Worm (Caenorhabditis elegans) whole organism, L1 larva: ENCODE data around the gene F53B7.7.

ENCODE experiments used
- C04F5.9 ChIP-seq: sonication (generic microtip); optimal IDR thresholded peaks from 2 replicates; lab custom pipeline; 2016; ENCODE audit warnings: missing genetic modification characterization, missing compliant biosample characterization
- C16A3.4 ChIP-seq: fragments of 150-350 bp; optimal IDR thresholded peaks from 2 replicates; lab custom pipeline; 2014; ENCODE audit warnings: missing biosample characterization, missing genetic modification characterization
- F16B12.6 ChIP-seq: fragments of 150-350 bp; optimal IDR thresholded peaks from 2 replicates; lab custom pipeline; 2014; ENCODE audit warnings: missing biosample characterization, missing genetic modification characterization
- Y116A8C.19 ChIP-seq: sonication (generic microtip); optimal IDR thresholded peaks from 2 replicates; lab custom pipeline; 2016; ENCODE audit warnings: missing compliant biosample characterization, missing genetic modification characterization, borderline replicate concordance
- alr-1 ChIP-seq: fragments of 200-800 bp; sonication (Bioruptor generic); optimal IDR thresholded peaks from 2 replicates; lab custom pipeline; 2018; ENCODE audit warnings: borderline replicate concordance, mild to moderate bottlenecking, missing genetic modification characterization, missing compliant biosample characterization
- aly-2 ChIP-seq: fragments of 150-350 bp; optimal IDR thresholded peaks from 2 replicates; lab custom pipeline; 2014; ENCODE audit warnings: missing biosample characterization, missing genetic modification characterization
- ama-1 ChIP-seq: fragments of 150-350 bp; optimal IDR thresholded peaks from 2 replicates; lab custom pipeline; 2014
- blmp-1 ChIP-seq: fragments of 150-350 bp; optimal IDR thresholded peaks from 2 replicates; lab custom pipeline; 2014; ENCODE audit warnings: missing biosample characterization, missing genetic modification characterization
- ceh-63 ChIP-seq: fragments of 200-800 bp; sonication (Bioruptor generic); optimal IDR thresholded peaks from 2 replicates; lab custom pipeline; 2018; ENCODE audit warnings: mild to moderate bottlenecking, missing genetic modification characterization, missing compliant biosample characterization
- ceh-82 ChIP-seq, 3 experiments: fragments of 150-350 bp in 1 of 3; sonication (generic microtip) in 2 of 3; optimal IDR thresholded peaks; 2 replicates each; lab custom pipeline; 2014 to 2017; ENCODE audit warnings: missing biosample characterization in 3 of 3, missing genetic modification characterization in 3 of 3
- ceh-88 ChIP-seq: fragments of 200-800 bp; sonication (Bioruptor generic); IDR thresholded peaks from 2 replicates; pipeline ENCODE4 v1.3.6; 2022; ENCODE audit warnings: missing genetic modification characterization, missing compliant biosample characterization
- ceh-90 ChIP-seq: sonication (generic microtip); optimal IDR thresholded peaks from 2 replicates; lab custom pipeline; 2016; ENCODE audit warnings: missing genetic modification characterization, missing compliant biosample characterization
- dpl-1 ChIP-seq, 3 experiments: fragments of 150-350 bp in 2 of 3; sonication (generic microtip) in 1 of 3; optimal IDR thresholded peaks; 2 replicates each; lab custom pipeline; 2014 to 2017; ENCODE audit warnings: missing biosample characterization in 3 of 3, missing genetic modification characterization in 3 of 3, missing genetic modification reagents in 3 of 3
- dsc-1 ChIP-seq: sonication (generic microtip); optimal IDR thresholded peaks from 2 replicates; lab custom pipeline; 2016; ENCODE audit warnings: mild to moderate bottlenecking, missing genetic modification characterization, missing compliant biosample characterization
- efl-3 ChIP-seq: fragments of 200-800 bp; sonication (Bioruptor generic); optimal IDR thresholded peaks from 2 replicates; lab custom pipeline; 2018; ENCODE audit warnings: mild to moderate bottlenecking, missing genetic modification characterization, missing compliant biosample characterization
- egl-13 ChIP-seq: sonication (generic microtip); optimal IDR thresholded peaks from 2 replicates; lab custom pipeline; 2016; ENCODE audit warnings: missing genotype, missing genetic modification reagents, missing genetic modification characterization, missing compliant biosample characterization
- elt-2 ChIP-seq: sonication (generic microtip); optimal IDR thresholded peaks from 2 replicates; lab custom pipeline; 2016; ENCODE audit warnings: missing genetic modification characterization, mild to moderate bottlenecking, inconsistent platforms, missing compliant biosample characterization, missing genetic modification reagents
- elt-3 ChIP-seq, 6 experiments: fragments of 150-350 bp in 1 of 6; sonication (generic microtip); optimal IDR thresholded peaks; 2 replicates each; lab custom pipeline; 2017 to 2018; ENCODE audit warnings: missing biosample characterization in 6 of 6, missing genetic modification characterization in 6 of 6, inconsistent platforms in 1 of 6
- ets-5 ChIP-seq: fragments of 200-800 bp; sonication (Bioruptor generic); IDR thresholded peaks from 2 replicates; pipeline ENCODE4 v1.3.6; 2022; ENCODE audit warnings: missing genetic modification characterization, missing compliant biosample characterization
- fkh-4 ChIP-seq: sonication (generic microtip); optimal IDR thresholded peaks from 2 replicates; lab custom pipeline; 2016; ENCODE audit warnings: missing compliant biosample characterization, missing genetic modification characterization, borderline replicate concordance
- fkh-8 ChIP-seq: sonication (generic microtip); optimal IDR thresholded peaks from 2 replicates; lab custom pipeline; 2016; ENCODE audit warnings: mild to moderate bottlenecking, missing genetic modification characterization, missing compliant biosample characterization
- fos-1 ChIP-seq: fragments of 150-350 bp; optimal IDR thresholded peaks from 2 replicates; lab custom pipeline; 2014; ENCODE audit warnings: missing biosample characterization, missing genetic modification characterization
- jun-1 ChIP-seq: fragments of 150-350 bp; optimal IDR thresholded peaks from 2 replicates; lab custom pipeline; 2014; ENCODE audit warnings: missing biosample characterization, missing genetic modification reagents, missing genetic modification characterization
- lin-14 ChIP-seq: fragments of 200-800 bp; sonication (Bioruptor generic); optimal IDR thresholded peaks from 2 replicates; lab custom pipeline; 2018; ENCODE audit warnings: mild to moderate bottlenecking, missing genetic modification characterization, moderate library complexity, missing compliant biosample characterization
- lin-15B ChIP-seq: fragments of 150-350 bp; sonication (generic microtip); optimal IDR thresholded peaks from 3 replicates; lab custom pipeline; 2014; ENCODE audit warnings: missing biosample characterization, missing genetic modification characterization
- lin-35 ChIP-seq, 2 experiments: fragments of 150-350 bp; optimal IDR thresholded peaks; 2 replicates each; lab custom pipeline; 2014; ENCODE audit warnings: missing biosample characterization in 2 of 2, missing genetic modification characterization in 2 of 2, missing genetic modification reagents in 2 of 2
- lir-3 ChIP-seq: sonication (generic microtip); optimal IDR thresholded peaks from 2 replicates; lab custom pipeline; 2016; ENCODE audit warnings: mild to moderate bottlenecking, missing genetic modification characterization, moderate library complexity, missing compliant biosample characterization; ENCODE audit not compliant: poor library complexity
- lsy-2 ChIP-seq, 2 experiments: fragments of 150-350 bp; optimal IDR thresholded peaks; 2 replicates each; lab custom pipeline; 2014; ENCODE audit warnings: missing biosample characterization in 2 of 2, missing genetic modification characterization in 2 of 2
- mab-9 ChIP-seq: fragments of 200-800 bp; sonication (Bioruptor generic); IDR thresholded peaks from 2 replicates; pipeline ENCODE4 v1.3.6; 2022; ENCODE audit warnings: missing genetic modification reagents, missing genetic modification characterization, missing compliant biosample characterization
- mdl-1 ChIP-seq, 2 experiments: fragments of 150-350 bp; optimal IDR thresholded peaks; 2 replicates each; lab custom pipeline; 2014 to 2017; ENCODE audit warnings: missing biosample characterization in 2 of 2, missing genetic modification characterization in 2 of 2, inconsistent platforms in 1 of 2
- mef-2 ChIP-seq: fragments of 150-350 bp; optimal IDR thresholded peaks from 2 replicates; lab custom pipeline; 2014; ENCODE audit warnings: missing biosample characterization, missing genetic modification characterization
- mep-1 ChIP-seq: fragments of 150-350 bp; optimal IDR thresholded peaks from 2 replicates; lab custom pipeline; 2014; ENCODE audit warnings: missing biosample characterization, missing genetic modification characterization
- nhr-11 ChIP-seq: fragments of 150-350 bp; optimal IDR thresholded peaks from 2 replicates; lab custom pipeline; 2014; ENCODE audit warnings: missing biosample characterization, missing genetic modification characterization
- nhr-12 ChIP-seq: sonication (generic microtip); optimal IDR thresholded peaks from 2 replicates; lab custom pipeline; 2017; ENCODE audit warnings: missing biosample characterization, missing genetic modification characterization
- nhr-19 ChIP-seq: fragments of 200-800 bp; sonication (Bioruptor generic); conservative IDR thresholded peaks from 2 replicates; pipeline ENCODE4 v1.3.6; 2022; ENCODE audit warnings: missing genetic modification characterization, missing compliant biosample characterization
- nhr-20 ChIP-seq: sonication (generic microtip); optimal IDR thresholded peaks from 2 replicates; lab custom pipeline; 2016; ENCODE audit warnings: mild to moderate bottlenecking, missing genetic modification characterization, missing compliant biosample characterization
- nhr-237 ChIP-seq: fragments of 150-350 bp; optimal IDR thresholded peaks from 2 replicates; lab custom pipeline; 2014; ENCODE audit warnings: missing biosample characterization, missing genetic modification characterization
- nhr-28 ChIP-seq: fragments of 150-350 bp; optimal IDR thresholded peaks from 2 replicates; lab custom pipeline; 2014; ENCODE audit warnings: missing biosample characterization, missing genetic modification characterization
- nhr-71 ChIP-seq: sonication (generic microtip); optimal IDR thresholded peaks from 2 replicates; lab custom pipeline; 2016; ENCODE audit warnings: mild to moderate bottlenecking, missing genetic modification characterization, moderate library complexity, missing compliant biosample characterization
- nhr-76 ChIP-seq: sonication (generic microtip); optimal IDR thresholded peaks from 2 replicates; lab custom pipeline; 2017; ENCODE audit warnings: missing biosample characterization, missing genetic modification characterization
- pax-3 ChIP-seq: fragments of 200-800 bp; sonication (Bioruptor generic); optimal IDR thresholded peaks from 2 replicates; lab custom pipeline; 2018; ENCODE audit warnings: mild to moderate bottlenecking, missing genetic modification characterization, moderate library complexity, missing compliant biosample characterization
- skn-1 ChIP-seq: fragments of 150-350 bp; optimal IDR thresholded peaks from 2 replicates; lab custom pipeline; 2014; ENCODE audit warnings: missing biosample characterization, missing genetic modification characterization
- snpc-4 ChIP-seq: fragments of 150-350 bp; optimal IDR thresholded peaks from 2 replicates; lab custom pipeline; 2014; ENCODE audit warnings: missing biosample characterization, missing genetic modification characterization
- sox-4 ChIP-seq: sonication (generic microtip); optimal IDR thresholded peaks from 2 replicates; lab custom pipeline; 2016; ENCODE audit warnings: missing genetic modification characterization, missing compliant biosample characterization
- sptf-1 ChIP-seq: fragments of 150-350 bp; optimal IDR thresholded peaks from 2 replicates; lab custom pipeline; 2014; ENCODE audit warnings: missing biosample characterization, missing genetic modification characterization
- swsn-7 ChIP-seq: sonication (generic microtip); optimal IDR thresholded peaks from 2 replicates; lab custom pipeline; 2016; ENCODE audit warnings: missing genetic modification characterization, missing compliant biosample characterization
- tbx-2 ChIP-seq: sonication (generic microtip); optimal IDR thresholded peaks from 2 replicates; lab custom pipeline; 2016; ENCODE audit warnings: missing genetic modification characterization, missing compliant biosample characterization
- unc-130 ChIP-seq: fragments of 150-350 bp; optimal IDR thresholded peaks from 2 replicates; lab custom pipeline; 2017; ENCODE audit warnings: missing biosample characterization, missing genetic modification characterization, inconsistent platforms
- xbp-1 ChIP-seq: sonication (generic microtip); optimal IDR thresholded peaks from 2 replicates; lab custom pipeline; 2016; ENCODE audit warnings: missing genetic modification characterization, missing compliant biosample characterization
- zag-1 ChIP-seq: fragments of 150-350 bp; optimal IDR thresholded peaks from 2 replicates; lab custom pipeline; 2014; ENCODE audit warnings: missing biosample characterization, missing genetic modification characterization
- zip-4 ChIP-seq: fragments of 200-800 bp; sonication (Bioruptor generic); optimal IDR thresholded peaks from 2 replicates; lab custom pipeline; 2018; ENCODE audit warnings: mild to moderate bottlenecking, missing genetic modification characterization, moderate library complexity, missing compliant biosample characterization

The F53B7.7 gene

ce11 chrV:10965501-10965900, 33.4 kb upstream of the F53B7.7 start, which contains the start of the genes ctf-4 and eef-1G (continued):
- TF ChIP-seq ceh-88 (GFP tag; lab: Robert Waterston, UW) (peak; percentile 85), fkh-4 (tag; lab: Kevin White, UChicago) (peak; percentile 67), mab-9 (GFP tag; lab: Robert Waterston, UW) (peak; percentile 86), snpc-4 (no peak), nhr-20 (peak; percentile 99), F16B12.6 (tag; lab: Kevin White, UChicago) (peak; percentile 68), blmp-1 (tag; lab: Kevin White, UChicago) (peak; percentile 92), alr-1 (tag; lab: Kevin White, UChicago) (no peak), nhr-71 (peak; percentile 98), elt-2 (tag; lab: Kevin White, UChicago) (peak; percentile 92), unc-130 (tag; lab: Kevin White, UChicago) (peak; percentile 99), dsc-1 (tag; lab: Kevin White, UChicago) (peak; percentile 95), nhr-28 (tag; lab: Kevin White, UChicago) (no peak), zip-4 (GFP tag; lab: Kevin White, UChicago) (peak; percentile 85), zag-1 (peak; percentile 46), fos-1 (tag; lab: Kevin White, UChicago) (peak; percentile 93), C16A3.4 (tag; lab: Kevin White, UChicago) (peak; percentile 98), elt-3 (tag; optimal IDR thresholded peaks at IDR 0.05; lab: Kevin White, UChicago) (peak in 4 of 6 experiments; percentile 30 to 96 (median 94)), aly-2 (tag; lab: Kevin White, UChicago) (peak; percentile 70), lin-15B (tag; lab: Kevin White, UChicago) (peak; percentile 92), ceh-82 (tag; optimal IDR thresholded peaks at IDR 0.05; lab: Kevin White, UChicago) (peak; percentile 88 to 98 (median 94)), jun-1 (tag; lab: Kevin White, UChicago) (peak; percentile 91), sptf-1 (tag; lab: Kevin White, UChicago) (no peak), tbx-2 (tag; lab: Kevin White, UChicago) (peak; percentile 97), fkh-8 (tag; lab: Kevin White, UChicago) (peak; percentile 97), Y116A8C.19 (tag; lab: Kevin White, UChicago) (no peak), ceh-90 (no peak), xbp-1 (tag; lab: Kevin White, UChicago) (peak; percentile 96), skn-1 (tag; lab: Kevin White, UChicago) (peak; percentile 96), efl-3 (GFP tag; lab: Kevin White, UChicago) (no peak), nhr-237 (tag; lab: Kevin White, UChicago) (peak; percentile 89), swsn-7 (tag; lab: Kevin White, UChicago) (peak; percentile 95), lir-3 (tag; lab: Kevin White, UChicago) (peak; percentile 81), mdl-1 (tag; optimal IDR thresholded peaks at IDR 0.05; lab: Kevin White, UChicago) (peak in 1 of 2 experiments; percentile 93), lin-14 (GFP tag; lab: Kevin White, UChicago) (peak; percentile 99), lin-35 (GFP tag; optimal IDR thresholded peaks at IDR 0.05; lab: Kevin White, UChicago) (peak; percentile 97 to 99), dpl-1 (GFP tag; optimal IDR thresholded peaks at IDR 0.05; lab: Kevin White, UChicago) (peak; percentile 95 to 96 (median 95)), nhr-12 (tag; lab: Kevin White, UChicago) (no peak), C04F5.9 (peak; percentile 53), nhr-11 (peak; percentile 69), ama-1 (lab: Kevin White, UChicago) (peak; percentile 51), ets-5 (GFP tag; lab: Robert Waterston, UW) (no peak), ceh-63 (GFP tag; lab: Kevin White, UChicago) (no peak), sox-4 (tag; lab: Kevin White, UChicago) (peak; percentile 86), egl-13 (tag; lab: Kevin White, UChicago) (peak; percentile 95), lsy-2 (tag; optimal IDR thresholded peaks at IDR 0.05; lab: Kevin White, UChicago) (peak; percentile 94 to 97), nhr-76 (tag; lab: Kevin White, UChicago) (peak; percentile 15), mep-1 (tag; lab: Kevin White, UChicago) (peak; percentile 98), mef-2 (tag; lab: Kevin White, UChicago) (peak; percentile 48), nhr-19 (GFP tag; lab: Robert Waterston, UW) (peak; percentile 99), pax-3 (tag; lab: Kevin White, UChicago) (peak; percentile 91)
